Fruit fly (Drosophila melanogaster) whole organism, pupa: ENCODE results near the gene dlp.
A peak's percentile ranks its signal among the peaks of the same experiment; 100 is the strongest.

Source experiments
- CG10348 ChIP-seq: fragments of 200-800 bp; sonication (Bioruptor generic); IDR thresholded peaks from 2 replicates; pipeline ENCODE4 v1.3.6; 2022; ENCODE audit warnings: missing biosample characterization, missing genetic modification characterization
- CG12605 ChIP-seq: fragments of 200-800 bp; sonication (Bioruptor generic); IDR thresholded peaks from 2 replicates; pipeline ENCODE4 v1.3.6; 2022; ENCODE audit warnings: missing biosample characterization, missing genetic modification characterization
- CG13204 ChIP-seq: fragments of 200-800 bp; sonication (Bioruptor generic); optimal IDR thresholded peaks from 2 replicates; lab custom pipeline; 2018; ENCODE audit warnings: missing biosample characterization, mild to moderate bottlenecking, missing genetic modification characterization, moderate library complexity
- CG14655 ChIP-seq: fragments of 200-800 bp; sonication (Bioruptor generic); optimal IDR thresholded peaks from 3 replicates; lab custom pipeline; 2017; ENCODE audit warnings: mild to moderate bottlenecking, missing biosample characterization, missing genetic modification reagents, missing genetic modification characterization
- CG15710 ChIP-seq: fragments of 200-800 bp; sonication (Bioruptor generic); optimal IDR thresholded peaks from 2 replicates; lab custom pipeline; 2018; ENCODE audit warnings: missing biosample characterization, mild to moderate bottlenecking, missing genetic modification characterization, moderate library complexity
- CG17806 ChIP-seq: fragments of 200-800 bp; sonication (Bioruptor generic); optimal IDR thresholded peaks from 2 replicates; lab custom pipeline; 2018; ENCODE audit warnings: missing biosample characterization, mild to moderate bottlenecking, missing genetic modification characterization, moderate library complexity
- CG32121 ChIP-seq: fragments of 200-800 bp; sonication (Bioruptor generic); IDR thresholded peaks from 2 replicates; pipeline ENCODE4 v1.3.6; 2022; ENCODE audit warnings: missing biosample characterization, missing genetic modification characterization
- CG34367 ChIP-seq: fragments of 200-800 bp; sonication (Bioruptor generic); optimal IDR thresholded peaks from 2 replicates; lab custom pipeline; 2018; ENCODE audit warnings: missing biosample characterization, mild to moderate bottlenecking, missing genetic modification characterization
- CG4496 ChIP-seq: fragments of 200-800 bp; sonication (Bioruptor generic); IDR thresholded peaks from 3 replicates; pipeline ENCODE4 v1.3.6; 2022; ENCODE audit warnings: missing biosample characterization, missing genetic modification characterization
- CG8159 ChIP-seq: fragments of 200-800 bp; sonication (Bioruptor generic); optimal IDR thresholded peaks from 3 replicates; lab custom pipeline; 2018; ENCODE audit warnings: missing biosample characterization, mild to moderate bottlenecking, missing genetic modification characterization, moderate library complexity
- CG8301 ChIP-seq: fragments of 200-800 bp; sonication (Bioruptor generic); optimal IDR thresholded peaks from 2 replicates; lab custom pipeline; 2018; ENCODE audit warnings: missing biosample characterization, mild to moderate bottlenecking, missing genetic modification characterization
- CG9948 ChIP-seq: fragments of 200-800 bp; sonication (Bioruptor generic); optimal IDR thresholded peaks from 2 replicates; lab custom pipeline; 2018; ENCODE audit warnings: missing biosample characterization, mild to moderate bottlenecking, missing genetic modification characterization, moderate library complexity
- D1 ChIP-seq: fragments of 200-800 bp; sonication (Bioruptor generic); optimal IDR thresholded peaks from 2 replicates; lab custom pipeline; 2018; ENCODE audit warnings: missing biosample characterization, mild to moderate bottlenecking, missing genetic modification characterization, moderate library complexity
- EcR ChIP-seq: fragments of 200-800 bp; sonication (Bioruptor generic); optimal IDR thresholded peaks from 3 replicates; lab custom pipeline; 2019; ENCODE audit warnings: missing biosample characterization, missing genetic modification characterization, mild to moderate bottlenecking, moderate library complexity, missing genetic modification reagents
- Ets98B ChIP-seq: fragments of 200-800 bp; sonication (Bioruptor generic); IDR thresholded peaks from 2 replicates; pipeline ENCODE4 v1.3.6; 2022; ENCODE audit warnings: missing biosample characterization, missing genetic modification characterization
- Pif1A ChIP-seq: fragments of 200-800 bp; sonication (Bioruptor generic); optimal IDR thresholded peaks from 3 replicates; lab custom pipeline; 2016; ENCODE audit warnings: missing biosample characterization, missing genetic modification characterization
- Pif1B ChIP-seq: fragments of 200-800 bp; sonication (Bioruptor generic); optimal IDR thresholded peaks from 3 replicates; lab custom pipeline; 2016; ENCODE audit warnings: missing biosample characterization, missing genetic modification characterization
- Snoo ChIP-seq: fragments of 200-800 bp; sonication (Bioruptor generic); optimal IDR thresholded peaks from 3 replicates; lab custom pipeline; 2017; ENCODE audit warnings: missing biosample characterization, mild to moderate bottlenecking, missing genetic modification characterization, inconsistent platforms
- fd96Ca ChIP-seq: fragments of 200-800 bp; sonication (Bioruptor generic); IDR thresholded peaks from 3 replicates; pipeline ENCODE4 v1.3.6; 2022; ENCODE audit warnings: missing biosample characterization, missing genetic modification characterization
- gl ChIP-seq: fragments of 200-800 bp; sonication (Bioruptor generic); optimal IDR thresholded peaks from 2 replicates; lab custom pipeline; 2018; ENCODE audit warnings: missing biosample characterization, mild to moderate bottlenecking, missing genetic modification characterization
- rn ChIP-seq: fragments of 200-800 bp; sonication (Bioruptor generic); IDR thresholded peaks from 2 replicates; pipeline ENCODE4 v1.3.6; 2022; ENCODE audit warnings: missing biosample characterization, missing genetic modification characterization

Gene dlp

DNA sequence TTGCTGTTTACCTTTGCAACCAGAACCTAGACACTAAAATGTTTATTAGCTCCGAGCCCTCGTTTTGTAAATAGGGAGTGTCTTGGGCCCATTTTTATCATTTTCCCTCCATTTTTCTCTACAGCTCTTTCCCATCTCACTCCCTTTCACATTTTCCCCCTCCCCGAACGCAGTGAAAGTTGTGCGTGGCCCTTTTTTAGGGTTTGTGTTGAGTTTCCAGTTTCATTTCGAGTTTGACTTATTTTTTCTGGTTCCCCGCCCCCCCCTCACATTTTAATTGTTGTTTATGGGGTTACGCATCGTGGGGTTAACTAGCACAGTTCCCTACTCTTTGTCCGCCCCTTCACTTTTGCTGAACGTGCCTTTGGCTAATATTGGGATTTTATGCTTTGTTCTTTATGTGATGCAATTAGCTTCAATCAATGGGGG, 6.8 kb upstream of the dlp start:
- no peak for TF ChIP-seq CG9948 (tag; lab: Kevin White, UChicago)
- no peak for TF ChIP-seq EcR (GFP tag; lab: Kevin White, UChicago)
- TF ChIP-seq CG8301 (tag; lab: Kevin White, UChicago) = no peak
- TF ChIP-seq gl (tag; lab: Kevin White, UChicago) = no peak
- TF ChIP-seq CG32121 (GFP tag; lab: Robert Waterston, UW) = no peak
- no peak for TF ChIP-seq CG34367 (tag; lab: Kevin White, UChicago)
- TF ChIP-seq Ets98B = no peak
- no peak for TF ChIP-seq D1 (tag; lab: Kevin White, UChicago)
- TF ChIP-seq CG8159 = no peak
- TF ChIP-seq CG4496 (GFP tag; lab: Robert Waterston, UW) = no peak
- no peak for TF ChIP-seq CG12605 (GFP tag; lab: Robert Waterston, UW)
- no peak for TF ChIP-seq fd96Ca (GFP tag; lab: Robert Waterston, UW)
- no peak for TF ChIP-seq rn (GFP tag; lab: Robert Waterston, UW)

DNA sequence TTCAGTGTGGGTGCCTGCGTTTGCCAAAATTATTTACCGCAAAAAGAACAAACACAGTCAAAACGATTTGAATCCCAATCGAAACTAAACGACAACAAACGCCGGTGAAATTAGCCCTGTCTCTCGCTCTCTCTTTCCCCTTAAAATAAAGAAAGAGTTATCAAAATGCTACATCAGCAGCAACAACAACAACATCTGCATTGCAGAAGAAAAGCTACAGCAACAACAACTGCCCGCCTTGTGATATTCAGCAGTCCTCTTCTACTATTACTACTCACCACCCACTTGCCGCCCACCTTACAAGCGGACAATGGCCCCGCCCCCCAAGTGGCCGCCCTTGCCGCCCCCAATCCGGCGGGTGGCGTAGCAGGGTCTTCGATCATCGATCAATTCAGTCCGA, 507 bp downstream of the dlp start:
- TF ChIP-seq Pif1A (GFP tag; lab: Kevin White, UChicago) (no peak), CG10348 (GFP tag; lab: Robert Waterston, UW) (no peak), CG4496 (GFP tag; lab: Robert Waterston, UW) (no peak), EcR (GFP tag; lab: Kevin White, UChicago) (no peak), CG8159 (no peak), CG14655 (GFP tag; lab: Kevin White, UChicago) (no peak), CG34367 (tag; lab: Kevin White, UChicago) (no peak), D1 (tag; lab: Kevin White, UChicago) (no peak), CG9948 (tag; lab: Kevin White, UChicago) (no peak), rn (GFP tag; lab: Robert Waterston, UW) (no peak), gl (tag; lab: Kevin White, UChicago) (no peak), Pif1B (GFP tag; lab: Kevin White, UChicago) (no peak), CG17806 (tag; lab: Kevin White, UChicago) (no peak), Ets98B (no peak), CG13204 (GFP tag; lab: Kevin White, UChicago) (no peak), Snoo (no peak)

DNA sequence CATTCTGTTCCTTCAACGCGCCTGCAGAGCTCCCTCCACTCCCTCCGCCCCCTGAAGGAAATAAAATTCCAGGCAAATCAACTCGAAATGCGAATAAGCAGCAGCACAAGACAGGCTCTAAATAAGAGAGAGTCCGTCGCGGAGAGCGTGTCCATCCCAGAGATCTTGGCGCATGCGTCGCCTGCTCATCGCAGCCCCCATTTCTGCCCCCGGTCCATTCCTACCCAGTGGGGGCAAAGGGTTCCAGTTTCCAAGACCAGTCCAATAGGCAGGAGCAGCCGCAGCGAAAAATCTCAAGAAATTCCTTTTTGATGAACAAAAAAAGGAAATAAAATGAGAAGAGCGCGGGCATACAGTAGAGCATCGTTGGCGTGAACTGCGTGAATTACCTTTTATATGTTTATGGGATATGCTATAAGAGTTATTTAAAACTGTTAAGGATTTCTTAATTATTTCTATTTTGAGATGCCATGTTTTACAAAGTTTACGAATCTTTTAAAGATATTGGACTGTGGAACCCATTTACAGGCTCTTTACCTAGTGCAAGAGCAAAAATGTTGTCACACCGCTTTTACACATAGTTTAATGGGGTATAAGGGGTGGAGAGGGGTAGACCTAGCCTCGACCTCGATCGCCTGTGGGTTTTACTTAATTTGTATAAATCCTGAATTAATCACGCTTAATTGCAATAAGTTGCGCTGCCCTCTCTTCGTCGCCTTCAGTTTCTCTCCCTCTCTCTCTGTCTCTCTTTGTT, 1.8 kb downstream of the dlp start:
- TF ChIP-seq CG13204 (GFP tag; lab: Kevin White, UChicago) (peak; percentile 89), CG17806 (tag; lab: Kevin White, UChicago) (peak; percentile 95), Snoo (peak; percentile 77), CG8301 (tag; lab: Kevin White, UChicago) (peak; percentile 87), Pif1B (GFP tag; lab: Kevin White, UChicago) (peak; percentile 91), D1 (tag; lab: Kevin White, UChicago) (peak; percentile 83), CG34367 (tag; lab: Kevin White, UChicago) (peak; percentile 94), CG10348 (GFP tag; lab: Robert Waterston, UW) (0 out of 2 replicates have a peak, but pooled peaks have one; percentile 13), rn (GFP tag; lab: Robert Waterston, UW) (peak; percentile 78), CG14655 (GFP tag; lab: Kevin White, UChicago) (peak; percentile 90), CG9948 (tag; lab: Kevin White, UChicago) (peak; percentile 94), CG12605 (GFP tag; lab: Robert Waterston, UW) (peak; percentile 87), gl (tag; lab: Kevin White, UChicago) (peak; percentile 91), CG4496 (GFP tag; lab: Robert Waterston, UW) (peak; percentile 93), Pif1A (GFP tag; lab: Kevin White, UChicago) (peak; percentile 95), fd96Ca (GFP tag; lab: Robert Waterston, UW) (peak; percentile 78), Ets98B (peak; percentile 81), EcR (GFP tag; lab: Kevin White, UChicago) (peak; percentile 77), CG15710 (tag; lab: Kevin White, UChicago) (peak; percentile 97), CG8159 (peak; percentile 96), CG32121 (GFP tag; lab: Robert Waterston, UW) (peak; percentile 80)

DNA sequence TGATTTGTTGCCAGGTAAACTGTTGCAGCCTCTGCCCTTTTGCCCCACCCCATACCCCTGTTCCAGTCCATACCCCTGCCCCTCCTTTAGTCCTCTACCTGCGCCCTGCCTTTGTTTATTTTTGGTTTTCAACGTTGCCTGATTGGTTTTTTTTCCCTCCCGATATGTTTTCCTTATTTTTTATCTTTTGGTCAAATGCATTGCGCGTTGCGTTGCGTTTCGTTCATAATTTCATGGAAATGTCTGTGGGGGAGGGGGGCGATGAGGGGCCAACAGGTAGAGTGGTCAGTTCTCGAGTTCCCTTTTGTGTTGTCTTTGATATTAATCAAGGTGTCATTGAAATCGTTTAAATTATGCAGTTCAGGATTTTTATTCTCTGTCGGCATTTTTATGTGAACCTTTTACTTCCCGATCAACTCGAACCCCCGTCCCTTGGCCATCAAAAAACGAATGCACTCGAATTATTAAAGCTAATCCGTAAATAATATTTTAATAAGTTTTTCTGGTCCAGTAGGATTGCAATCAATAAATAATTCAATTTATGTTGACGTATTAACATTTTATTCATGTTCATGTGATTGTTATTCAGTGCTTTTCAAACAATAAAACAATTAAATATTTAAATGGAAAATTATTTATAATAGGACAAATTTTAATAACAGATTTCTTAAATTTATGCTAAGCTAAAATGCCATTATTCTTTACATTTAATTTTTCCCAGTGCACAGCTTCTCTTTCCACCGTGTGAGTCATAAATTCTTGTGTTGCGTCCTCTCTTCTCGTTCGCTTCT, 2.6 kb downstream of the dlp start:
- TF ChIP-seq Pif1B (GFP tag; lab: Kevin White, UChicago) (peak; percentile 40), Ets98B (no peak), gl (tag; lab: Kevin White, UChicago) (peak; percentile 62), fd96Ca (GFP tag; lab: Robert Waterston, UW) (no peak), CG8159 (peak; percentile 96), CG10348 (GFP tag; lab: Robert Waterston, UW) (no peak), CG32121 (GFP tag; lab: Robert Waterston, UW) (no peak), CG4496 (GFP tag; lab: Robert Waterston, UW) (peak; percentile 22; the same call in 1 of the 3 replicates), EcR (GFP tag; lab: Kevin White, UChicago) (no peak), Pif1A (GFP tag; lab: Kevin White, UChicago) (peak; percentile 54), rn (GFP tag; lab: Robert Waterston, UW) (0 out of 2 replicates have a peak, but pooled peaks have one; percentile 12), CG14655 (GFP tag; lab: Kevin White, UChicago) (peak; percentile 65), Snoo (peak; percentile 83), CG13204 (GFP tag; lab: Kevin White, UChicago) (peak; percentile 64), CG34367 (tag; lab: Kevin White, UChicago) (peak; percentile 87), CG17806 (tag; lab: Kevin White, UChicago) (peak; percentile 88), CG9948 (tag; lab: Kevin White, UChicago) (peak; percentile 91), D1 (tag; lab: Kevin White, UChicago) (peak; percentile 80), CG8301 (tag; lab: Kevin White, UChicago) (peak; percentile 34), CG15710 (tag; lab: Kevin White, UChicago) (peak; percentile 90), CG12605 (GFP tag; lab: Robert Waterston, UW) (no peak)
